Worm (Caenorhabditis elegans) whole organism, L3 larva: ENCODE measurements around the gene mltn-9.
A peak's percentile ranks its signal among the peaks of the same experiment; 100 is the strongest.

ENCODE experiments used
- R02D3.7 ChIP-seq: fragments of 150-350 bp; optimal IDR thresholded peaks from 2 replicates; lab custom pipeline; 2014; ENCODE audit warnings: missing biosample characterization, missing genetic modification characterization
- aly-2 ChIP-seq: fragments of 150-350 bp; optimal IDR thresholded peaks from 2 replicates; lab custom pipeline; 2014; ENCODE audit warnings: missing biosample characterization, missing genetic modification characterization
- ceh-16 ChIP-seq: sonication (generic microtip); optimal IDR thresholded peaks from 2 replicates; lab custom pipeline; 2017; ENCODE audit warnings: missing biosample characterization, missing genetic modification characterization
- ceh-82 ChIP-seq: fragments of 150-350 bp; optimal IDR thresholded peaks from 2 replicates; lab custom pipeline; 2014; ENCODE audit warnings: missing biosample characterization, missing genetic modification characterization
- ceh-9 ChIP-seq: sonication (generic microtip); optimal IDR thresholded peaks from 2 replicates; lab custom pipeline; 2018; ENCODE audit warnings: missing biosample characterization, missing genetic modification characterization
- daf-12 ChIP-seq: fragments of 150-350 bp; optimal IDR thresholded peaks from 2 replicates; lab custom pipeline; 2014; ENCODE audit warnings: missing biosample characterization, missing genetic modification reagents, missing genetic modification characterization
- egl-27 ChIP-seq: sonication (generic microtip); optimal IDR thresholded peaks from 4 replicates; lab custom pipeline; 2017; ENCODE audit warnings: missing biosample characterization, missing genetic modification reagents, missing genetic modification characterization
- egl-5 ChIP-seq: fragments of 150-350 bp; optimal IDR thresholded peaks from 2 replicates; lab custom pipeline; 2017; ENCODE audit warnings: missing biosample characterization, missing genetic modification reagents, missing genetic modification characterization, inconsistent platforms
- elt-2 ChIP-seq: sonication (generic microtip); optimal IDR thresholded peaks from 2 replicates; lab custom pipeline; 2016; ENCODE audit warnings: missing genetic modification reagents, mild to moderate bottlenecking, missing genetic modification characterization, missing compliant biosample characterization
- elt-3 ChIP-seq, 3 experiments: fragments of 150-350 bp in 1 of 3; sonication (generic microtip) in 2 of 3; optimal IDR thresholded peaks; 2 replicates in 2 of 3; 4 replicates in 1 of 3; lab custom pipeline; 2014 to 2017; ENCODE audit warnings: missing biosample characterization in 3 of 3, missing genetic modification characterization in 3 of 3
- fkh-10 ChIP-seq: sonication (generic microtip); optimal IDR thresholded peaks from 2 replicates; lab custom pipeline; 2017; ENCODE audit warnings: missing biosample characterization, missing genetic modification reagents, missing genetic modification characterization
- fos-1 ChIP-seq: fragments of 150-350 bp; optimal IDR thresholded peaks from 2 replicates; lab custom pipeline; 2014; ENCODE audit warnings: missing biosample characterization, missing genetic modification characterization
- lin-15B ChIP-seq: fragments of 150-350 bp; optimal IDR thresholded peaks from 2 replicates; lab custom pipeline; 2014; ENCODE audit warnings: missing biosample characterization, missing genetic modification characterization
- lin-39 ChIP-seq: fragments of 150-350 bp; optimal IDR thresholded peaks from 2 replicates; lab custom pipeline; 2018; ENCODE audit warnings: missing biosample characterization, missing genetic modification reagents, missing genetic modification characterization
- mdl-1 ChIP-seq: fragments of 150-350 bp; optimal IDR thresholded peaks from 2 replicates; lab custom pipeline; 2014; ENCODE audit warnings: missing biosample characterization, missing genetic modification characterization
- mml-1 ChIP-seq: fragments of 150-350 bp; sonication (generic microtip); optimal IDR thresholded peaks from 3 replicates; lab custom pipeline; 2014; ENCODE audit warnings: missing biosample characterization, missing genetic modification characterization
- nhr-11 ChIP-seq: fragments of 150-350 bp; optimal IDR thresholded peaks from 2 replicates; lab custom pipeline; 2014; ENCODE audit warnings: missing biosample characterization, missing genetic modification characterization
- nhr-12 ChIP-seq: fragments of 150-350 bp; optimal IDR thresholded peaks from 2 replicates; lab custom pipeline; 2014; ENCODE audit warnings: missing biosample characterization, missing genetic modification characterization
- nhr-23 ChIP-seq: fragments of 150-350 bp; optimal IDR thresholded peaks from 2 replicates; lab custom pipeline; 2014; ENCODE audit warnings: missing biosample characterization, missing genetic modification reagents, missing genetic modification characterization
- nhr-25 ChIP-seq: sonication (generic microtip); optimal IDR thresholded peaks from 2 replicates; lab custom pipeline; 2017; ENCODE audit warnings: missing biosample characterization, missing genetic modification characterization
- nhr-28 ChIP-seq: fragments of 150-350 bp; optimal IDR thresholded peaks from 2 replicates; lab custom pipeline; 2014; ENCODE audit warnings: missing biosample characterization, missing genetic modification characterization
- nhr-43 ChIP-seq: sonication (generic microtip); optimal IDR thresholded peaks from 2 replicates; lab custom pipeline; 2016; ENCODE audit warnings: mild to moderate bottlenecking, missing genetic modification characterization, missing compliant biosample characterization; ENCODE audit not compliant: poor library complexity, severe bottlenecking
- nhr-76 ChIP-seq: fragments of 150-350 bp; sonication (generic microtip); optimal IDR thresholded peaks from 5 replicates; lab custom pipeline; 2014; ENCODE audit warnings: missing biosample characterization, missing genetic modification characterization
- nhr-77 ChIP-seq: fragments of 150-350 bp; optimal IDR thresholded peaks from 2 replicates; lab custom pipeline; 2014; ENCODE audit warnings: missing biosample characterization, missing genetic modification characterization
- sea-2 ChIP-seq: fragments of 150-350 bp; sonication (generic microtip); optimal IDR thresholded peaks from 4 replicates; lab custom pipeline; 2014; ENCODE audit warnings: missing biosample characterization, missing genetic modification reagents, missing genetic modification characterization
- skn-1 ChIP-seq: fragments of 150-350 bp; optimal IDR thresholded peaks from 2 replicates; lab custom pipeline; 2014; ENCODE audit warnings: missing biosample characterization, missing genetic modification characterization
- snpc-4 ChIP-seq: fragments of 150-350 bp; optimal IDR thresholded peaks from 2 replicates; lab custom pipeline; 2014; ENCODE audit warnings: missing biosample characterization, missing genetic modification characterization
- tbx-2 ChIP-seq: sonication (generic microtip); optimal IDR thresholded peaks from 2 replicates; lab custom pipeline; 2016; ENCODE audit warnings: mild to moderate bottlenecking, missing genetic modification characterization, missing compliant biosample characterization
- unc-39 ChIP-seq: sonication (generic microtip); optimal IDR thresholded peaks from 4 replicates; lab custom pipeline; 2017; ENCODE audit warnings: missing biosample characterization, missing genetic modification characterization
- zag-1 ChIP-seq: fragments of 150-350 bp; optimal IDR thresholded peaks from 2 replicates; lab custom pipeline; 2014; ENCODE audit warnings: missing biosample characterization, missing genetic modification characterization
- ztf-4 ChIP-seq: fragments of 150-350 bp; optimal IDR thresholded peaks from 2 replicates; lab custom pipeline; 2014; ENCODE audit warnings: missing biosample characterization, missing genetic modification characterization

Gene mltn-9

DNA sequence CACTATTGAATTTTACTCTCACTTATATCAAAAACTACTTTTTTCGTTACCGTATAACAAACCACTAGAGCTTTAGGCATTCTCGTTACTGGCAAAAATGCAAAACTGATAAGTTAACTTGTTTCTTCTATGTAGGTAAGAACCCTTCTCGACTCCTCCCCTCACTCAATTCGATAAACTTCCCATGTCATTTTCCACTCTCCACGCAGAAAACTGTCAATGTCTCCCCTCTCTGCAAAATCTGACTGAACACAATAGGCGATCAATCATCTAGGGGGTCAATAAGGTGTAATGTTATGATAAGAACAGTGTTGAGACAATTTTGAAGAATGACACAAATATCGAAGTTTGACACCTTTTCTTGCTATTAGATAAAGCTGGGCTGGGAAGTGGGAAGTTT lies 2.9 kb downstream of the mltn-9 start:
- TF ChIP-seq aly-2 (tag; lab: Kevin White, UChicago) (no peak), mdl-1 (tag; lab: Kevin White, UChicago) (no peak), lin-15B (no peak), R02D3.7 (tag; lab: Kevin White, UChicago) (no peak), fkh-10 (no peak), nhr-25 (tag; lab: Kevin White, UChicago) (peak; percentile 19), skn-1 (tag; lab: Kevin White, UChicago) (no peak), nhr-11 (tag; lab: Kevin White, UChicago) (no peak), zag-1 (tag; lab: Kevin White, UChicago) (no peak), ceh-9 (no peak), nhr-23 (tag; lab: Kevin White, UChicago) (peak; percentile 10), nhr-43 (no peak), egl-5 (tag; lab: Kevin White, UChicago) (no peak), snpc-4 (tag; lab: Kevin White, UChicago) (no peak), nhr-77 (tag; lab: Kevin White, UChicago) (no peak)

DNA sequence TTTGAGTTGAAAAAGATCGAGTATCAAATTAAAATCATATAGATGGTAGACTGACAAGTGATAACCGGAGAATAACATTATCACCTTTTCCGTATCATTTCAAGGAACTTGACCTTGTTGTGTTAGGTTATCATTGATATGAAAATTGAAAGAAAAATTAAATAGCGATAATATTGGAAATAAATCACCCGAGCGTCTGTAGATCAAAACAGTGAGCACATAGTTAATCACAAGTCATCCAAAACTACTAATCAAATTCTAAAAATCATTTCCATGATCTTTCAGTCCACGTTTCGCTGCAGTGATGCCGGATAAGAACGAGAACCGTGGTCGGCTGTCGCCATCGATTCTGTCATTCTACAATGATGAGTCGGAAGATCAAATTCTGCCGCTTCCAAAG lies 4.0 kb downstream of the mltn-9 start:
- TF ChIP-seq nhr-43 = peak; percentile 74
- TF ChIP-seq snpc-4 (tag; lab: Kevin White, UChicago) = no peak
- peak in 2 of 3 experiments; percentile 3 to 68 for TF ChIP-seq elt-3 (tag; optimal IDR thresholded peaks at IDR 0.05; lab: Kevin White, UChicago)
- TF ChIP-seq, all 47 proteins: peak for 2

DNA sequence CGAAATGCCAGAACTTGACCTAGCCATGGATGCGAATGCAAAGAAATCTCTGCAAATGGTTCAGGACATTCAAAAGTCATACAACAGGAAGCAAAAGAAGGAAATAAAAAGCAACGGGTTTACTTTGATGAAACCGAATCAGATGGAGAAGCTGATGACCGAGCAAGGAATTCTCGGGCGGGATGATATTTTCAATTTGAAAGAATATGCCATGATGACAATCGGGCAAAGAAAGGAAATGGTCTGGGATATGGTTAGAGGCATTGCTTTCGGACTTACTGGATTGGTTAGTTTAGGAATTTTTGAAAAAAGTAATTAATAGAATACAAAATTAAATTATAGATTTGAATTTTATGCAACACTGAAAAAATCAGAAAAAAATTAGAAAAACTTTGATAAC lies 4.9 kb downstream of the mltn-9 start:
- TF ChIP-seq egl-27 (tag; lab: Kevin White, UChicago) = no peak
- TF ChIP-seq mml-1 (tag; lab: Kevin White, UChicago) = no peak
- no peak for TF ChIP-seq elt-2
- TF ChIP-seq tbx-2 (tag; lab: Kevin White, UChicago) = no peak
- no peak for TF ChIP-seq ceh-16 (tag; lab: Kevin White, UChicago)
- TF ChIP-seq nhr-12 (tag; lab: Kevin White, UChicago) = no peak
- TF ChIP-seq, all 47 proteins: peak for 0

DNA sequence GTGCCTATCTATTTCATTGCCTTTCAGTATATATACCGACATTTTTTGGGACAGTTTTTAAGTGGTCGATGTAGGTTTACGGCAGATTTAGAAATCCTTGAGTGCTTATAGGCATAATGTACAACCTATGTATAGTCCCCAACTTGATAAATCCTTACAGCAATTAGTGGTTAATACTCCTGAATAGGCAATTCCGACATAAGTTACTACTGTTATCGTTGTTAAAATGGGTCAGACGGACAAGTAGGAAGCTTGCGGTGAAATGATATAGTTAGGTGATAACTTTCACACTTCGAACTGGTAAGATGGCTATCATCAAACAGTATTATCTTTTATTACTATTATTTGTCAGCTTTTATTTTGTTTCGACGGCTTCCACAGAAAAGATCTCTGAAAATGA lies 6.9 kb downstream of the mltn-9 start, which contains the start of gene mltn-10:
Gene mltn-10, plus strand, starts transcription at position 301 of the 400 bp plus-strand sequence.
- TF ChIP-seq mml-1 (tag; lab: Kevin White, UChicago) = no peak
- no peak for TF ChIP-seq skn-1 (tag; lab: Kevin White, UChicago)
- TF ChIP-seq nhr-12 (tag; lab: Kevin White, UChicago) = no peak
- TF ChIP-seq fos-1 (tag; lab: Kevin White, UChicago) = no peak
- no peak for TF ChIP-seq ztf-4 (tag; lab: Kevin White, UChicago)
- no peak for TF ChIP-seq nhr-77 (tag; lab: Kevin White, UChicago)
- TF ChIP-seq nhr-28 = no peak
- no peak for TF ChIP-seq ceh-82
- no peak for TF ChIP-seq ceh-9

DNA sequence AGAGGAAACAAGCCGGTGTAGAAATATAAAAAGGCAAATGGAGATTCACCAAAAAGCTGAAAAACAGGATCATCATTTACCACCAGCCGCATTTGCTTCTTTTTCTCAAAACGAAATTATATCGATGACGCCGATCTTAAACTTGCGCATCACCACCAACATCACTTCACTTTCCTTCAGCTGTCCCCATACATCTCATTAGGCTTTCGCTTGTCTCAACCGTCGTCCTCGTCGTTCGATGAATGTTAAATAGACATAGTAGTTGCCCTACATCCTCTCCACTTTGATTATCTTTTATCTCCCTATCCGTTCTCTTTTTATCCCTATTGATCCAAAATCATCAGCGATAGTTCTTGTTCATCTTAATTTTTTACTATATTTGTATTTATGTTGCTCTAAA lies 11.0 kb downstream of the mltn-9 start:
- peak; percentile 22 for TF ChIP-seq nhr-23 (tag; lab: Kevin White, UChicago)
- TF ChIP-seq nhr-25 (tag; lab: Kevin White, UChicago) = peak; percentile 19
- TF ChIP-seq sea-2 (GFP tag; lab: Kevin White, UChicago) = no peak

DNA sequence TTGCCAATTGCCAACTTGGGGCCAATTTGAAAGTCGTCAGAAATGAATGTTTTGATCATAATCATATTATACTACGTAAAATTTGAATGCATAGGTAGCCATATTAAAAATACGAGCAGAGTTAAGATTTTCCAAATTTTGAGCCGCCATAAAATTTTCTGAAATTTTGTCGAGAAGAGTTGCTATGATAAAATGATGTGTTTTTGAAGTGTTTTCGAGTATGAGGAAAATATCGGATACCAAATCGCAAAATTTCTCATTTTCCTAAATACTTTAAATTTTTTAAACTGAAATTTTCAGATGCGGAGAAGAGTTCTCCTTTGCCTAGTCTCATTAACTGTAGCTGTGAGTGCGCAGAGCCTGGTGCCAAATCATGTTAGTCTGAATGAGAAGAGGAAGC lies 11.5 kb downstream of the mltn-9 start, which contains the start of gene tag-297:
Gene tag-297, plus strand, starts transcription at position 301 of the 400 bp plus-strand sequence.
- TF ChIP-seq unc-39 (tag; lab: Kevin White, UChicago) (no peak), nhr-76 (tag; lab: Kevin White, UChicago) (no peak), nhr-11 (tag; lab: Kevin White, UChicago) (no peak), lin-39 (tag; lab: Kevin White, UChicago) (no peak), fkh-10 (no peak)

DNA sequence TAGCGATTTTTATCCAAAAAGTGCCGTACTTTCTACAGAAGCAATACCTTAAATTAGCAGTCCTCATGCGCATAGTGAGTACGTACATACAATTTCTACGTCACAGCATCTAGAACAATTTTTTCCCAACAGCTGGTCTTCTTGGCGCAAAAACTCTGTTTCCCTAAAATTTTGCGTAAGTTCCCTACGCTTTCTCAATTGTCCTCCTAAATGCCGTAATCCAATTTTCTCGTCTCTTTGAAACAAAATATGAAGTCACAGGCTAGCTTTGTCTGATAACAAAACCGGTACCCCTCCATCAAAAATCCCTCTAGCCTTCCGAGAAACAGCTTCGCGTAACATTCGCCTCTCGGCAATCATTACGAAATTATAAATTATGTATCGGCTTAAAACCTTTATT lies 17.0 kb downstream of the mltn-9 start, which contains the start of gene C38C6.3:
Gene C38C6.3, plus strand, starts transcription at position 301 of the 400 bp plus-strand sequence.
- no peak for TF ChIP-seq nhr-76 (tag; lab: Kevin White, UChicago)
- no peak for TF ChIP-seq nhr-77 (tag; lab: Kevin White, UChicago)
- no peak for TF ChIP-seq daf-12
- TF ChIP-seq ceh-82 = no peak
- TF ChIP-seq elt-2 = no peak
- TF ChIP-seq ztf-4 (tag; lab: Kevin White, UChicago) = no peak
- TF ChIP-seq mdl-1 (tag; lab: Kevin White, UChicago) = no peak
